Fruit fly (Drosophila melanogaster) whole organism, adult: Measurements from ENCODE around the gene CG3407.
A peak's percentile ranks its signal among the peaks of the same experiment; 100 is the strongest.

Experiments
- CG11617 ChIP-seq: fragments of 200-800 bp; sonication (Bioruptor generic); optimal IDR thresholded peaks from 2 replicates; lab custom pipeline; 2017; ENCODE audit warnings: mild to moderate bottlenecking, missing biosample characterization, missing genetic modification reagents, missing genetic modification characterization
- CG12768 ChIP-seq: fragments of 200-800 bp; sonication (Bioruptor generic); optimal IDR thresholded peaks from 2 replicates; lab custom pipeline; 2017; ENCODE audit warnings: missing biosample characterization, missing genetic modification characterization, mild to moderate bottlenecking, moderate library complexity, missing genetic modification reagents
- CG14711 ChIP-seq: fragments of 200-800 bp; sonication (Bioruptor generic); optimal IDR thresholded peaks from 2 replicates; lab custom pipeline; 2018; ENCODE audit warnings: missing biosample characterization, mild to moderate bottlenecking, missing genetic modification characterization, moderate library complexity
- CG1620 ChIP-seq: fragments of 200-800 bp; sonication (Bioruptor generic); optimal IDR thresholded peaks from 2 replicates; lab custom pipeline; 2016; ENCODE audit warnings: missing biosample characterization, missing genetic modification characterization
- CG33017 ChIP-seq: fragments of 200-800 bp; sonication (Bioruptor generic); optimal IDR thresholded peaks from 2 replicates; lab custom pipeline; 2018; ENCODE audit warnings: missing biosample characterization, mild to moderate bottlenecking, missing genetic modification characterization, moderate library complexity
- CG5204 ChIP-seq: fragments of 200-800 bp; sonication (Bioruptor generic); optimal IDR thresholded peaks from 2 replicates; lab custom pipeline; 2016; ENCODE audit warnings: missing biosample characterization, missing genetic modification characterization
- CG7045 ChIP-seq: fragments of 200-800 bp; sonication (Bioruptor generic); optimal IDR thresholded peaks from 2 replicates; lab custom pipeline; 2017; ENCODE audit warnings: missing biosample characterization, mild to moderate bottlenecking, missing genetic modification characterization
- CG7101 ChIP-seq: fragments of 200-800 bp; sonication (Bioruptor generic); optimal IDR thresholded peaks from 2 replicates; lab custom pipeline; 2018; ENCODE audit warnings: missing biosample characterization, mild to moderate bottlenecking, missing genetic modification characterization, moderate library complexity
- Clk ChIP-seq: fragments of 200-800 bp; sonication (Bioruptor generic); optimal IDR thresholded peaks from 2 replicates; lab custom pipeline; 2017; ENCODE audit warnings: missing biosample characterization, missing genetic modification characterization
- Crg-1 ChIP-seq: fragments of 200-800 bp; sonication (Bioruptor generic); optimal IDR thresholded peaks from 2 replicates; lab custom pipeline; 2016; ENCODE audit warnings: missing biosample characterization, missing genetic modification characterization
- Hr96 ChIP-seq: fragments of 200-800 bp; sonication (Bioruptor generic); optimal IDR thresholded peaks from 2 replicates; lab custom pipeline; 2016; ENCODE audit warnings: missing biosample characterization, missing genetic modification characterization
- Mnt ChIP-seq: fragments of 200-800 bp; sonication (Bioruptor generic); optimal IDR thresholded peaks from 2 replicates; lab custom pipeline; 2016; ENCODE audit warnings: missing biosample characterization, mild to moderate bottlenecking, missing genetic modification characterization
- bab1 ChIP-seq: fragments of 200-800 bp; sonication (Bioruptor generic); optimal IDR thresholded peaks from 3 replicates; lab custom pipeline; 2019; ENCODE audit warnings: missing biosample characterization, mild to moderate bottlenecking, missing genetic modification characterization, moderate library complexity
- cic ChIP-seq: fragments of 200-800 bp; sonication (Bioruptor generic); optimal IDR thresholded peaks from 2 replicates; lab custom pipeline; 2017; ENCODE audit warnings: missing biosample characterization, mild to moderate bottlenecking, missing genetic modification characterization, moderate library complexity
- cnc ChIP-seq, 2 experiments: fragments of >200 bp; optimal IDR thresholded peaks; 2 replicates each; lab custom pipeline; 2017
- kay ChIP-seq: fragments of 200-800 bp; sonication (Bioruptor generic); peaks from one replicate; lab custom pipeline; 2016; ENCODE audit warnings: missing biosample characterization, missing genetic modification characterization, borderline replicate concordance
- ovo ChIP-seq: fragments of 200-800 bp; sonication (Bioruptor generic); optimal IDR thresholded peaks from 2 replicates; lab custom pipeline; 2016; ENCODE audit warnings: missing biosample characterization, missing genetic modification characterization
- pad ChIP-seq: fragments of 200-800 bp; sonication (Bioruptor generic); optimal IDR thresholded peaks from 3 replicates; lab custom pipeline; 2017; ENCODE audit warnings: missing biosample characterization, missing genetic modification characterization, mild to moderate bottlenecking, moderate library complexity, missing genetic modification reagents
- tj ChIP-seq: fragments of 200-800 bp; sonication (Bioruptor generic); optimal IDR thresholded peaks from 3 replicates; lab custom pipeline; 2017; ENCODE audit warnings: missing biosample characterization, mild to moderate bottlenecking, missing genetic modification characterization, moderate library complexity
- toe ChIP-seq: fragments of 200-800 bp; sonication (Bioruptor generic); optimal IDR thresholded peaks from 2 replicates; lab custom pipeline; 2016; ENCODE audit warnings: missing biosample characterization, missing genetic modification characterization

Gene CG3407

dm6 chr2L:3802818-3803456, 10.3 kb downstream of the CG3407 start:
- TF ChIP-seq tj (GFP tag; lab: Kevin White, UChicago) (peak; percentile 93), CG7045 (GFP tag; lab: Kevin White, UChicago) (peak; percentile 75), CG1620 (GFP tag; lab: Kevin White, UChicago) (peak; percentile 65), Mnt (GFP tag; lab: Kevin White, UChicago) (peak; percentile 56), Clk (GFP tag; lab: Kevin White, UChicago) (peak; percentile 52), pad (peak; percentile 62), cnc (optimal IDR thresholded peaks at IDR 0.05; lab: Kevin White, UChicago) (no peak), Crg-1 (GFP tag; lab: Kevin White, UChicago) (peak; percentile 78), toe (peak; percentile 77), bab1 (GFP tag; lab: Kevin White, UChicago) (peak; percentile 91), CG11617 (peak; percentile 82), CG33017 (tag; lab: Kevin White, UChicago) (peak; percentile 87), CG14711 (tag; lab: Kevin White, UChicago) (peak; percentile 78), cic (GFP tag; lab: Kevin White, UChicago) (no peak), Hr96 (GFP tag; lab: Kevin White, UChicago) (peak; percentile 77), CG5204 (GFP tag; lab: Kevin White, UChicago) (peak; percentile 81), CG12768 (peak; percentile 83), CG7101 (peak; percentile 93), kay (peak; percentile 95), ovo (peak; percentile 71)

- TF ChIP-seq Mnt (GFP tag; lab: Kevin White, UChicago) (no peak), CG12768 (peak; percentile 69), ovo (peak; percentile 2), CG7045 (GFP tag; lab: Kevin White, UChicago) (peak; percentile 16), CG7101 (peak; percentile 43), toe (no peak), cic (GFP tag; lab: Kevin White, UChicago) (peak; percentile 87), CG33017 (tag; lab: Kevin White, UChicago) (peak; percentile 47), kay (peak; percentile 93)
These were observed 21.6 kb downstream of the CG3407 start for dm6 chr2L:3791629-3792028.

- TF ChIP-seq cic (GFP tag; lab: Kevin White, UChicago) = no peak
- TF ChIP-seq CG14711 (tag; lab: Kevin White, UChicago) = no peak
- peak; percentile 44 for TF ChIP-seq ovo
- TF ChIP-seq CG7101 = peak; percentile 34
These were observed 23.7 kb downstream of the CG3407 start for dm6 chr2L:3789290-3790067.

- peak; percentile 2 for TF ChIP-seq CG12768
- no peak for TF ChIP-seq bab1 (GFP tag; lab: Kevin White, UChicago)
- peak; percentile 97 for TF ChIP-seq kay
These were observed 25.1 kb downstream of the CG3407 start for dm6 chr2L:3788150-3788549.

- TF ChIP-seq CG5204 (GFP tag; lab: Kevin White, UChicago) (no peak), tj (GFP tag; lab: Kevin White, UChicago) (peak; percentile 11), CG7045 (GFP tag; lab: Kevin White, UChicago) (no peak), pad (no peak), CG33017 (tag; lab: Kevin White, UChicago) (peak; percentile 32), ovo (no peak), CG1620 (GFP tag; lab: Kevin White, UChicago) (peak; percentile 13), CG7101 (no peak), Mnt (GFP tag; lab: Kevin White, UChicago) (peak; percentile 45), Crg-1 (GFP tag; lab: Kevin White, UChicago) (no peak), Hr96 (GFP tag; lab: Kevin White, UChicago) (no peak), cic (GFP tag; lab: Kevin White, UChicago) (peak; percentile 65), kay (no peak), cnc (optimal IDR thresholded peaks at IDR 0.05; lab: Kevin White, UChicago) (no peak), CG14711 (tag; lab: Kevin White, UChicago) (no peak), Clk (GFP tag; lab: Kevin White, UChicago) (no peak), bab1 (GFP tag; lab: Kevin White, UChicago) (peak; percentile 68), toe (no peak), CG12768 (peak; percentile 46)
These were observed 26.2 kb downstream of the CG3407 start, which contains the start of gene bark for dm6 chr2L:3787028-3787427. TSS of gene bark (plus strand) at chr2L:3787167.

- TF ChIP-seq cnc (optimal IDR thresholded peaks at IDR 0.05; lab: Kevin White, UChicago) (no peak), CG14711 (tag; lab: Kevin White, UChicago) (no peak), Crg-1 (GFP tag; lab: Kevin White, UChicago) (peak; percentile 71), cic (GFP tag; lab: Kevin White, UChicago) (no peak), toe (peak; percentile 43), Clk (GFP tag; lab: Kevin White, UChicago) (no peak), tj (GFP tag; lab: Kevin White, UChicago) (no peak), CG7045 (GFP tag; lab: Kevin White, UChicago) (no peak), kay (peak; percentile 53), CG7101 (peak; percentile 73), CG5204 (GFP tag; lab: Kevin White, UChicago) (peak; percentile 67), CG33017 (tag; lab: Kevin White, UChicago) (no peak), pad (peak; percentile 18), CG11617 (no peak), bab1 (GFP tag; lab: Kevin White, UChicago) (no peak), CG1620 (GFP tag; lab: Kevin White, UChicago) (peak; percentile 82), CG12768 (no peak), Mnt (GFP tag; lab: Kevin White, UChicago) (peak; percentile 58), Hr96 (GFP tag; lab: Kevin White, UChicago) (peak; percentile 55), ovo (peak; percentile 65)
These were observed 27.0 kb downstream of the CG3407 start for dm6 chr2L:3786246-3786645.
